Worm (Caenorhabditis elegans) whole organism, L4/young adult: ENCODE results near the gene R144.6.

ENCODE experiments used
- W03F9.2 ChIP-seq: fragments of 150-350 bp; optimal IDR thresholded peaks from 2 replicates; lab custom pipeline; 2014; ENCODE audit warnings: missing biosample characterization, missing genetic modification characterization
- dao-5 ChIP-seq: sonication (generic microtip); optimal IDR thresholded peaks from 2 replicates; lab custom pipeline; 2016; ENCODE audit warnings: missing genotype, missing genetic modification characterization, moderate library complexity, missing compliant biosample characterization

- no peak for TF ChIP-seq dao-5
- no peak for TF ChIP-seq W03F9.2
Observed at ce11 chrIII:5036158-5036557, 31.6 kb upstream of the R144.6 start, which contains the start of gene C45G9.6.
